Fruit fly (Drosophila melanogaster) whole organism, embryonic: ENCODE measurements around the gene CG9130.

Experiments used
- B-H1 ChIP-seq: fragments of 200-800 bp; sonication (Bioruptor generic); IDR thresholded peaks from 3 replicates; pipeline ENCODE4 v1.3.6; 2022; ENCODE audit warnings: missing biosample characterization, missing genetic modification characterization
- B-H2 ChIP-seq: fragments of 200-800 bp; sonication (Bioruptor generic); optimal IDR thresholded peaks from 2 replicates; lab custom pipeline; 2018; ENCODE audit warnings: missing biosample characterization, mild to moderate bottlenecking, missing genetic modification characterization
- Bdp1 ChIP-seq: fragments of 200-800 bp; sonication (Bioruptor generic); optimal IDR thresholded peaks from 3 replicates; lab custom pipeline; 2016; ENCODE audit warnings: missing biosample characterization, missing genetic modification characterization
- Blimp-1 ChIP-seq: fragments of 200-800 bp; sonication (Bioruptor generic); optimal IDR thresholded peaks from 3 replicates; lab custom pipeline; 2018; ENCODE audit warnings: missing biosample characterization, missing genetic modification characterization, mild to moderate bottlenecking, moderate library complexity, missing genetic modification reagents
- BtbVII ChIP-seq: fragments of 200-800 bp; sonication (Bioruptor generic); optimal IDR thresholded peaks from 3 replicates; lab custom pipeline; 2017; ENCODE audit warnings: missing biosample characterization, mild to moderate bottlenecking, missing genetic modification characterization
- CG10267 ChIP-seq: fragments of 200-800 bp; sonication (Bioruptor generic); optimal IDR thresholded peaks from 2 replicates; lab custom pipeline; 2018; ENCODE audit warnings: missing biosample characterization, mild to moderate bottlenecking, missing genetic modification characterization, moderate library complexity
- CG14710 ChIP-seq: fragments of 200-800 bp; sonication (Bioruptor generic); optimal IDR thresholded peaks from 3 replicates; lab custom pipeline; 2019; ENCODE audit warnings: missing biosample characterization, mild to moderate bottlenecking, missing genetic modification characterization, moderate library complexity
- CG15696 ChIP-seq: fragments of 200-800 bp; sonication (Bioruptor generic); optimal IDR thresholded peaks from 2 replicates; lab custom pipeline; 2019; ENCODE audit warnings: missing biosample characterization, mild to moderate bottlenecking, missing genetic modification characterization, moderate library complexity
- CG17385 ChIP-seq: fragments of 200-800 bp; sonication (Bioruptor generic); optimal IDR thresholded peaks from 3 replicates; lab custom pipeline; 2018; ENCODE audit warnings: missing biosample characterization, mild to moderate bottlenecking, missing genetic modification characterization
- CG30403 ChIP-seq: fragments of 200-800 bp; sonication (Bioruptor generic); optimal IDR thresholded peaks from 3 replicates; lab custom pipeline; 2016; ENCODE audit warnings: missing biosample characterization, missing genetic modification characterization
- CG3163 ChIP-seq: fragments of 200-800 bp; sonication (Bioruptor generic); optimal IDR thresholded peaks from 3 replicates; lab custom pipeline; 2016; ENCODE audit warnings: missing biosample characterization, missing genetic modification characterization
- CG33213 ChIP-seq: fragments of 200-800 bp; sonication (Bioruptor generic); optimal IDR thresholded peaks from 3 replicates; lab custom pipeline; 2016; ENCODE audit warnings: missing biosample characterization, missing genetic modification characterization
- CG4424 ChIP-seq: fragments of 200-800 bp; sonication (Bioruptor generic); optimal IDR thresholded peaks from 3 replicates; lab custom pipeline; 2016; ENCODE audit warnings: missing biosample characterization, missing genetic modification characterization
- CG6689 ChIP-seq: fragments of 200-800 bp; sonication (Bioruptor generic); IDR thresholded peaks from 2 replicates; pipeline ENCODE4 v1.3.6; 2022; ENCODE audit warnings: missing biosample characterization, missing genetic modification characterization
- CG7271 ChIP-seq: fragments of 200-800 bp; sonication (Bioruptor generic); optimal IDR thresholded peaks from 2 replicates; lab custom pipeline; 2018; ENCODE audit warnings: missing biosample characterization, mild to moderate bottlenecking, missing genetic modification characterization, moderate library complexity
- CG9797 ChIP-seq: fragments of 200-800 bp; sonication (Bioruptor generic); optimal IDR thresholded peaks from 3 replicates; lab custom pipeline; 2018; ENCODE audit warnings: missing biosample characterization, mild to moderate bottlenecking, missing genetic modification characterization
- D ChIP-seq, 2 experiments: fragments of 200-800 bp in 1 of 2; fragments of >200 bp in 1 of 2; sonication (Bioruptor generic) in 1 of 2; optimal IDR thresholded peaks; 2 replicates in 1 of 2; 3 replicates in 1 of 2; lab custom pipeline; 2017; ENCODE audit warnings: mild to moderate bottlenecking in 1 of 2, missing biosample characterization in 1 of 2, missing genetic modification characterization in 1 of 2, missing genetic modification reagents in 1 of 2
- E2f1 ChIP-seq: fragments of 200-800 bp; sonication (Bioruptor generic); IDR thresholded peaks from 2 replicates; pipeline ENCODE4 v1.3.6; 2022; ENCODE audit warnings: missing biosample characterization, missing genetic modification characterization
- HmgZ ChIP-seq: fragments of 200-800 bp; sonication (Bioruptor generic); optimal IDR thresholded peaks from 2 replicates; lab custom pipeline; 2018; ENCODE audit warnings: missing biosample characterization, mild to moderate bottlenecking, missing genetic modification characterization
- Hr3 ChIP-seq: fragments of 200-800 bp; sonication (Bioruptor generic); optimal IDR thresholded peaks from 3 replicates; lab custom pipeline; 2016; ENCODE audit warnings: missing biosample characterization, missing genetic modification characterization
- Max ChIP-seq: fragments of 200-800 bp; sonication (Bioruptor generic); optimal IDR thresholded peaks from 2 replicates; lab custom pipeline; 2016; ENCODE audit warnings: missing biosample characterization, mild to moderate bottlenecking, missing genetic modification characterization
- Med ChIP-seq: fragments of 200-800 bp; sonication (Bioruptor generic); peaks from one replicate; lab custom pipeline; 2016; ENCODE audit warnings: missing biosample characterization, missing genetic modification characterization, mild to moderate bottlenecking, inconsistent platforms, moderate library complexity
- NC2β ChIP-seq: fragments of 200-800 bp; sonication (Bioruptor generic); optimal IDR thresholded peaks from 2 replicates; lab custom pipeline; 2016; ENCODE audit warnings: missing biosample characterization, missing genetic modification characterization
- Rfx ChIP-seq: fragments of 200-800 bp; sonication (Bioruptor generic); IDR thresholded peaks from 2 replicates; pipeline ENCODE4 v1.3.6; 2022; ENCODE audit warnings: missing biosample characterization, missing genetic modification characterization
- Sin3A ChIP-seq: fragments of >200 bp; optimal IDR thresholded peaks from 2 replicates; lab custom pipeline; 2018
- Sry-β ChIP-seq: fragments of 200-800 bp; sonication (Bioruptor generic); optimal IDR thresholded peaks from 2 replicates; lab custom pipeline; 2018; ENCODE audit warnings: missing biosample characterization, mild to moderate bottlenecking, missing genetic modification characterization, moderate library complexity
- Sry-δ ChIP-seq: fragments of 200-800 bp; sonication (Bioruptor generic); optimal IDR thresholded peaks from 2 replicates; lab custom pipeline; 2016; ENCODE audit warnings: missing biosample characterization, missing genetic modification characterization
- YL-1 ChIP-seq: fragments of 200-800 bp; sonication (Bioruptor generic); optimal IDR thresholded peaks from 3 replicates; lab custom pipeline; 2017; ENCODE audit warnings: missing biosample characterization, mild to moderate bottlenecking, missing genetic modification characterization
- amos ChIP-seq: fragments of 200-800 bp; sonication (Bioruptor generic); IDR thresholded peaks from 2 replicates; pipeline ENCODE4 v1.3.6; 2022; ENCODE audit warnings: missing biosample characterization, missing genetic modification characterization; ENCODE audit not compliant: partially characterized antibody
- ato ChIP-seq: fragments of 200-800 bp; sonication (Bioruptor generic); IDR thresholded peaks from 2 replicates; pipeline ENCODE4 v1.3.6; 2022; ENCODE audit warnings: missing biosample characterization, missing genetic modification characterization; ENCODE audit not compliant: partially characterized antibody
- cas ChIP-seq: fragments of 200-800 bp; sonication (Bioruptor generic); IDR thresholded peaks from 2 replicates; pipeline ENCODE4 v1.3.6; 2022; ENCODE audit warnings: missing biosample characterization, missing genetic modification characterization
- chif ChIP-seq, 2 experiments: fragments of 200-800 bp; sonication (Bioruptor generic); optimal IDR thresholded peaks; 3 replicates each; lab custom pipeline; 2016; ENCODE audit warnings: missing biosample characterization in 2 of 2, missing genetic modification characterization in 2 of 2
- ci ChIP-seq: fragments of 200-800 bp; sonication (Bioruptor generic); IDR thresholded peaks from 3 replicates; pipeline ENCODE4 v1.3.6; 2022; ENCODE audit warnings: missing biosample characterization, missing genetic modification characterization
- crc ChIP-seq: fragments of 200-800 bp; sonication (Bioruptor generic); optimal IDR thresholded peaks from 2 replicates; lab custom pipeline; 2016; ENCODE audit warnings: missing biosample characterization, missing genetic modification characterization
- eyg ChIP-seq: fragments of 200-800 bp; sonication (Bioruptor generic); optimal IDR thresholded peaks from 3 replicates; lab custom pipeline; 2016; ENCODE audit warnings: missing biosample characterization, missing genetic modification characterization
- grau ChIP-seq: fragments of 200-800 bp; optimal IDR thresholded peaks from 3 replicates; lab custom pipeline; 2019; ENCODE audit warnings: missing biosample characterization, mild to moderate bottlenecking, missing genetic modification characterization, moderate library complexity
- hb ChIP-seq: fragments of 200-800 bp; sonication (Bioruptor generic); IDR thresholded peaks from 3 replicates; pipeline ENCODE4 v1.3.6; 2022; ENCODE audit warnings: missing biosample characterization, missing genetic modification characterization; ENCODE audit not compliant: partially characterized antibody
- jumu ChIP-seq: fragments of 200-800 bp; sonication (Bioruptor generic); optimal IDR thresholded peaks from 3 replicates; lab custom pipeline; 2016; ENCODE audit warnings: missing biosample characterization, missing genetic modification characterization
- lilli ChIP-seq: fragments of 200-800 bp; sonication (Bioruptor generic); optimal IDR thresholded peaks from 3 replicates; lab custom pipeline; 2016; ENCODE audit warnings: missing biosample characterization, missing genetic modification characterization
- nerfin-1 ChIP-seq: fragments of 200-800 bp; sonication (Bioruptor generic); optimal IDR thresholded peaks from 3 replicates; lab custom pipeline; 2019; ENCODE audit warnings: missing biosample characterization, mild to moderate bottlenecking, missing genetic modification characterization, moderate library complexity
- onecut ChIP-seq: fragments of 200-800 bp; sonication (Bioruptor generic); IDR thresholded peaks from 2 replicates; pipeline ENCODE4 v1.3.6; 2022; ENCODE audit warnings: missing biosample characterization, missing genetic modification characterization
- pho ChIP-seq: fragments of 200-800 bp; sonication (Bioruptor generic); optimal IDR thresholded peaks from 2 replicates; lab custom pipeline; 2016; ENCODE audit warnings: missing biosample characterization, missing genetic modification characterization
- pzg ChIP-seq: fragments of 200-800 bp; sonication (Bioruptor generic); optimal IDR thresholded peaks from 3 replicates; lab custom pipeline; 2018; ENCODE audit warnings: missing biosample characterization, mild to moderate bottlenecking, missing genetic modification characterization, moderate library complexity
- shn ChIP-seq: fragments of 200-800 bp; sonication (Bioruptor generic); optimal IDR thresholded peaks from 3 replicates; lab custom pipeline; 2016; ENCODE audit warnings: missing biosample characterization, missing genetic modification characterization
- sisA ChIP-seq: fragments of 200-800 bp; sonication (Bioruptor generic); IDR thresholded peaks from 2 replicates; pipeline ENCODE4 v1.3.6; 2022; ENCODE audit warnings: missing biosample characterization, missing genetic modification characterization
- ssp ChIP-seq: fragments of 200-800 bp; sonication (Bioruptor generic); IDR thresholded peaks from 2 replicates; pipeline ENCODE4 v1.3.6; 2022; ENCODE audit warnings: missing biosample characterization, missing genetic modification characterization
- tx ChIP-seq: fragments of 200-800 bp; sonication (Bioruptor generic); optimal IDR thresholded peaks from 2 replicates; lab custom pipeline; 2016; ENCODE audit warnings: missing biosample characterization, missing genetic modification characterization
- vnd ChIP-seq: fragments of 200-800 bp; sonication (Bioruptor generic); IDR thresholded peaks from 3 replicates; pipeline ENCODE4 v1.3.6; 2022; ENCODE audit warnings: missing biosample characterization, missing genetic modification characterization; ENCODE audit not compliant: partially characterized antibody
- yki ChIP-seq: fragments of >200 bp; optimal IDR thresholded peaks from 3 replicates; lab custom pipeline; 2018

Gene CG9130

dm6 chr3L:1247627-1248295, 4.1 kb upstream of the CG9130 start, which contains the start of the genes Psf1 and Sac1 (continued):
- no peak for TF ChIP-seq BtbVII (GFP tag; lab: Kevin White, UChicago)
- TF ChIP-seq B-H1: no peak
- peak; percentile 99 for TF ChIP-seq Sin3A (lab: Kevin White, UChicago)
- TF ChIP-seq onecut (GFP tag; lab: Robert Waterston, UW): peak; percentile 66
- peak; percentile 64 for TF ChIP-seq CG30403 (GFP tag; lab: Kevin White, UChicago)
- TF ChIP-seq pzg: peak; percentile 77
- TF ChIP-seq pho (GFP tag; lab: Kevin White, UChicago): peak; percentile 57
- peak; percentile 58 for TF ChIP-seq grau (tag; lab: Kevin White, UChicago)
- TF ChIP-seq CG33213 (GFP tag; lab: Kevin White, UChicago): peak; percentile 39
- TF ChIP-seq CG9797 (GFP tag; lab: Kevin White, UChicago): peak; percentile 69
- TF ChIP-seq amos (GFP tag; lab: Robert Waterston, UW): peak; percentile 83
- peak; percentile 91 for TF ChIP-seq ssp
- TF ChIP-seq Sry-δ (GFP tag; lab: Kevin White, UChicago): peak; percentile 98
- TF ChIP-seq crc: peak; percentile 7
- peak; percentile 46 for TF ChIP-seq CG15696 (tag; lab: Kevin White, UChicago)
- peak; percentile 21 for TF ChIP-seq Hr3
- peak; percentile 82 for TF ChIP-seq vnd (GFP tag; lab: Robert Waterston, UW)
- TF ChIP-seq yki (lab: Kevin White, UChicago): no peak
- peak; percentile 5 for TF ChIP-seq D (optimal IDR thresholded peaks at IDR 0.05; lab: Kevin White, UChicago)
- TF ChIP-seq D (GFP tag; optimal IDR thresholded peaks at IDR 0.05; lab: Kevin White, UChicago): no peak
- TF ChIP-seq hb (GFP tag; lab: Robert Waterston, UW): peak; percentile 74
- TF ChIP-seq CG3163: peak; percentile 32
- peak; percentile 81 for TF ChIP-seq Sry-β (GFP tag; lab: Kevin White, UChicago)
- TF ChIP-seq CG14710 (tag; lab: Kevin White, UChicago): peak; percentile 81
- 0 out of 3 replicates have a peak, but pooled peaks have one; percentile 27 for TF ChIP-seq ci (GFP tag; lab: Robert Waterston, UW)
- peak; percentile 88 for TF ChIP-seq Med (GFP tag; lab: Kevin White, UChicago)
- TF ChIP-seq HmgZ (tag; lab: Kevin White, UChicago): peak; percentile 45
- peak; percentile 69 for TF ChIP-seq YL-1 (GFP tag; lab: Kevin White, UChicago)
- peak; percentile 41; the same call in 1 of the 2 replicates for TF ChIP-seq CG6689 (GFP tag; lab: Robert Waterston, UW)
- TF ChIP-seq B-H2 (GFP tag; lab: Kevin White, UChicago): no peak
- TF ChIP-seq eyg: peak; percentile 7
- TF ChIP-seq E2f1 (GFP tag; lab: Robert Waterston, UW): peak; percentile 62
- TF ChIP-seq Rfx (GFP tag; lab: Robert Waterston, UW): peak; percentile 60; the same call in 1 of the 2 replicates
- TF ChIP-seq Blimp-1: no peak
- TF ChIP-seq nerfin-1: peak; percentile 50
- peak; percentile 79 for TF ChIP-seq CG17385 (GFP tag; lab: Kevin White, UChicago)
- no peak for TF ChIP-seq CG7271 (tag; lab: Kevin White, UChicago)
- peak; percentile 38 for TF ChIP-seq NC2β (GFP tag; lab: Kevin White, UChicago)
- peak; percentile 44 for TF ChIP-seq CG4424 (GFP tag; lab: Kevin White, UChicago)
- peak; percentile 49 to 63 for TF ChIP-seq chif (GFP tag; optimal IDR thresholded peaks at IDR 0.05; lab: Kevin White, UChicago)
- TF ChIP-seq lilli: peak; percentile 76
- 0 out of 2 replicates have a peak, but pooled peaks have one; percentile 32 for TF ChIP-seq cas (GFP tag; lab: Robert Waterston, UW)
- TF ChIP-seq Max: peak; percentile 60
- peak; percentile 62 for TF ChIP-seq shn
- peak; percentile 65 for TF ChIP-seq CG10267 (tag; lab: Kevin White, UChicago)
- TF ChIP-seq ato (GFP tag; lab: Robert Waterston, UW): peak; percentile 46; the same call in 1 of the 2 replicates
- peak; percentile 58 for TF ChIP-seq sisA
- TF ChIP-seq Bdp1: peak; percentile 31
- TF ChIP-seq tx (GFP tag; lab: Kevin White, UChicago): peak; percentile 62
- TF ChIP-seq jumu (GFP tag; lab: Kevin White, UChicago): peak; percentile 57
